Worm (Caenorhabditis elegans): Measurements from ENCODE around the gene M60.7.

DNA sequence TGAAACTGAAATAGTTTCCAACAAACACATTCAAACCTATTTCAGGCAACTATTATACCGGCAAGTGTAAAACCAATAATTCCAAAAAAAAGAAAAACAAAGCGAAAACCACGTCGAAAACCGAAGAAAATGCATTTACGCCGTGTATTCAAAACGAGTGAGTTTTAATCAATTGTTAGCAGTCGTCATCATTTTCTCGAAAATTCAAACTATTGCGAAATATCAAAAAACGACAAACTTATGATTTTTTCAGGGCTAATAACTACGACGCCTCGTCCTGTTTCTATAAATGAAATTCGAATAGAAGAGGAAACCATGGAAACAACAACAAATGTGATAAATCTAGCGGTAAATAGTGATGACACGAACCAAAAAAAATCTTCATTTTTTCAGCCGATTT, 25.2 kb upstream of the M60.7 start:
- TF ChIP-seq dao-5 (tag; optimal IDR thresholded peaks at IDR 0.05) (no peak), him-1 (tag; optimal IDR thresholded peaks at IDR 0.05) (no peak)

Data from whole organism, L4/young adult.